Fruit fly (Drosophila melanogaster) whole organism, embryonic: ENCODE results near the gene CG14341.

Experiments used
- Antp ChIP-seq: fragments of 200-800 bp; sonication (Bioruptor generic); optimal IDR thresholded peaks from 3 replicates; lab custom pipeline; 2016; ENCODE audit warnings: missing biosample characterization, missing genetic modification characterization
- Bgb ChIP-seq: fragments of 200-800 bp; sonication (Bioruptor generic); IDR thresholded peaks from 2 replicates; pipeline ENCODE4 v1.3.6; 2022; ENCODE audit warnings: missing biosample characterization, missing genetic modification characterization; ENCODE audit not compliant: partially characterized antibody
- CG10147 ChIP-seq: fragments of 200-800 bp; sonication (Bioruptor generic); optimal IDR thresholded peaks from 2 replicates; lab custom pipeline; 2019; ENCODE audit warnings: missing biosample characterization, mild to moderate bottlenecking, missing genetic modification characterization, moderate library complexity
- CG10267 ChIP-seq: fragments of 200-800 bp; sonication (Bioruptor generic); optimal IDR thresholded peaks from 2 replicates; lab custom pipeline; 2018; ENCODE audit warnings: missing biosample characterization, mild to moderate bottlenecking, missing genetic modification characterization, moderate library complexity
- CG10321 ChIP-seq: fragments of 200-800 bp; sonication (Bioruptor generic); IDR thresholded peaks from 2 replicates; pipeline ENCODE4 v1.3.6; 2022; ENCODE audit warnings: missing biosample characterization, missing genetic modification characterization
- CG10979 ChIP-seq: fragments of 200-800 bp; sonication (Bioruptor generic); optimal IDR thresholded peaks from 2 replicates; lab custom pipeline; 2018; ENCODE audit warnings: missing biosample characterization, mild to moderate bottlenecking, missing genetic modification characterization, moderate library complexity
- CG12104 ChIP-seq: fragments of 200-800 bp; sonication (Bioruptor generic); optimal IDR thresholded peaks from 3 replicates; lab custom pipeline; 2016; ENCODE audit warnings: missing biosample characterization, missing genetic modification characterization
- CG12236 ChIP-seq: fragments of 200-800 bp; sonication (Bioruptor generic); optimal IDR thresholded peaks from 2 replicates; lab custom pipeline; 2016; ENCODE audit warnings: missing biosample characterization, missing genetic modification characterization
- CG13287 ChIP-seq: fragments of 200-800 bp; sonication (Bioruptor generic); IDR thresholded peaks from 2 replicates; pipeline ENCODE4 v1.3.6; 2022; ENCODE audit warnings: missing biosample characterization, missing genetic modification characterization; ENCODE audit not compliant: partially characterized antibody
- CG13296 ChIP-seq: fragments of 200-800 bp; sonication (Bioruptor generic); optimal IDR thresholded peaks from 3 replicates; lab custom pipeline; 2018; ENCODE audit warnings: missing biosample characterization, mild to moderate bottlenecking, missing genetic modification characterization
- CG14965 ChIP-seq: fragments of 200-800 bp; sonication (Bioruptor generic); optimal IDR thresholded peaks from 2 replicates; lab custom pipeline; 2016; ENCODE audit warnings: missing biosample characterization, missing genetic modification characterization, borderline replicate concordance
- CG15269 ChIP-seq: fragments of 200-800 bp; sonication (Bioruptor generic); optimal IDR thresholded peaks from 2 replicates; lab custom pipeline; 2018; ENCODE audit warnings: missing biosample characterization, mild to moderate bottlenecking, missing genetic modification characterization, moderate library complexity
- CG1529 ChIP-seq: fragments of 200-800 bp; sonication (Bioruptor generic); optimal IDR thresholded peaks from 3 replicates; lab custom pipeline; 2018; ENCODE audit warnings: missing biosample characterization, missing genetic modification characterization
- CG15514 ChIP-seq: fragments of 200-800 bp; sonication (Bioruptor generic); optimal IDR thresholded peaks from 3 replicates; lab custom pipeline; 2017; ENCODE audit warnings: missing biosample characterization, missing genetic modification characterization, mild to moderate bottlenecking, moderate library complexity, missing genetic modification reagents
- CG15696 ChIP-seq: fragments of 200-800 bp; sonication (Bioruptor generic); optimal IDR thresholded peaks from 2 replicates; lab custom pipeline; 2019; ENCODE audit warnings: missing biosample characterization, mild to moderate bottlenecking, missing genetic modification characterization, moderate library complexity
- CG16815 ChIP-seq: fragments of 200-800 bp; sonication (Bioruptor generic); optimal IDR thresholded peaks from 3 replicates; lab custom pipeline; 2017; ENCODE audit warnings: missing biosample characterization, mild to moderate bottlenecking, missing genetic modification characterization
- CG17359 ChIP-seq: fragments of 200-800 bp; sonication (Bioruptor generic); optimal IDR thresholded peaks from 3 replicates; lab custom pipeline; 2018; ENCODE audit warnings: missing biosample characterization, mild to moderate bottlenecking, missing genetic modification characterization, moderate library complexity
- CG17568 ChIP-seq: fragments of 200-800 bp; sonication (Bioruptor generic); optimal IDR thresholded peaks from 2 replicates; lab custom pipeline; 2018; ENCODE audit warnings: missing biosample characterization, mild to moderate bottlenecking, missing genetic modification characterization, moderate library complexity
- CG1832 ChIP-seq: fragments of 200-800 bp; sonication (Bioruptor generic); optimal IDR thresholded peaks from 2 replicates; lab custom pipeline; 2017; ENCODE audit warnings: missing biosample characterization, mild to moderate bottlenecking, missing genetic modification characterization, inconsistent platforms
- CG18476 ChIP-seq: fragments of 200-800 bp; sonication (Bioruptor generic); optimal IDR thresholded peaks from 2 replicates; lab custom pipeline; 2016; ENCODE audit warnings: missing biosample characterization, mild to moderate bottlenecking, missing genetic modification characterization
- CG2129 ChIP-seq: fragments of 200-800 bp; sonication (Bioruptor generic); IDR thresholded peaks from 2 replicates; pipeline ENCODE4 v1.3.6; 2022; ENCODE audit warnings: missing biosample characterization, missing genetic modification characterization; ENCODE audit not compliant: partially characterized antibody
- CG31441 ChIP-seq: fragments of 200-800 bp; sonication (Bioruptor generic); IDR thresholded peaks from 2 replicates; pipeline ENCODE4 v1.3.6; 2022; ENCODE audit warnings: missing biosample characterization, missing genetic modification characterization
- CG32532 ChIP-seq: fragments of 200-800 bp; sonication (Bioruptor generic); IDR thresholded peaks from 2 replicates; pipeline ENCODE4 v1.3.6; 2022; ENCODE audit warnings: missing biosample characterization, missing genetic modification characterization
- CG33213 ChIP-seq: fragments of 200-800 bp; sonication (Bioruptor generic); optimal IDR thresholded peaks from 3 replicates; lab custom pipeline; 2016; ENCODE audit warnings: missing biosample characterization, missing genetic modification characterization
- CG43689 ChIP-seq: fragments of 200-800 bp; sonication (Bioruptor generic); IDR thresholded peaks from 2 replicates; pipeline ENCODE4 v1.3.6; 2022; ENCODE audit warnings: missing biosample characterization, missing genetic modification characterization
- CG7372 ChIP-seq: fragments of 200-800 bp; sonication (Bioruptor generic); IDR thresholded peaks from 2 replicates; pipeline ENCODE4 v1.3.6; 2022; ENCODE audit warnings: missing biosample characterization, missing genetic modification characterization
- CG8388 ChIP-seq: fragments of 200-800 bp; sonication (Bioruptor generic); optimal IDR thresholded peaks from 2 replicates; lab custom pipeline; 2019; ENCODE audit warnings: missing biosample characterization, mild to moderate bottlenecking, missing genetic modification characterization, moderate library complexity
- CG9609 ChIP-seq: fragments of 200-800 bp; sonication (Bioruptor generic); optimal IDR thresholded peaks from 3 replicates; lab custom pipeline; 2016; ENCODE audit warnings: missing biosample characterization, missing genetic modification characterization
- CG9797 ChIP-seq: fragments of 200-800 bp; sonication (Bioruptor generic); optimal IDR thresholded peaks from 3 replicates; lab custom pipeline; 2018; ENCODE audit warnings: missing biosample characterization, mild to moderate bottlenecking, missing genetic modification characterization
- CG9817 ChIP-seq: fragments of 200-800 bp; sonication (Bioruptor generic); optimal IDR thresholded peaks from 2 replicates; lab custom pipeline; 2018; ENCODE audit warnings: missing biosample characterization, mild to moderate bottlenecking, missing genetic modification characterization, moderate library complexity
- Camta ChIP-seq: fragments of 200-800 bp; sonication (Bioruptor generic); optimal IDR thresholded peaks from 2 replicates; lab custom pipeline; 2016; ENCODE audit warnings: missing biosample characterization, missing genetic modification characterization
- Dfd ChIP-seq, 2 experiments: fragments of >200 bp; optimal IDR thresholded peaks; 2 replicates each; lab custom pipeline; 2017; ENCODE audit warnings: missing biosample characterization in 2 of 2, missing genetic modification characterization in 2 of 2
- MTF-1 ChIP-seq: fragments of 200-800 bp; sonication (Bioruptor generic); optimal IDR thresholded peaks from 2 replicates; lab custom pipeline; 2018; ENCODE audit warnings: missing biosample characterization, mild to moderate bottlenecking, missing genetic modification characterization, borderline replicate concordance
- Meics ChIP-seq: fragments of 200-800 bp; sonication (Bioruptor generic); optimal IDR thresholded peaks from 2 replicates; lab custom pipeline; 2017; ENCODE audit warnings: missing biosample characterization, mild to moderate bottlenecking, missing genetic modification characterization
- PHDP ChIP-seq: fragments of 200-800 bp; sonication (Bioruptor generic); optimal IDR thresholded peaks from 3 replicates; lab custom pipeline; 2018; ENCODE audit warnings: missing biosample characterization, mild to moderate bottlenecking, missing genetic modification characterization, moderate library complexity
- Sry-δ ChIP-seq: fragments of 200-800 bp; sonication (Bioruptor generic); optimal IDR thresholded peaks from 2 replicates; lab custom pipeline; 2016; ENCODE audit warnings: missing biosample characterization, missing genetic modification characterization
- ac ChIP-seq: fragments of 200-800 bp; sonication (Bioruptor generic); optimal IDR thresholded peaks from 3 replicates; lab custom pipeline; 2017; ENCODE audit warnings: missing biosample characterization, mild to moderate bottlenecking, missing genetic modification characterization
- br ChIP-seq: fragments of >200 bp; optimal IDR thresholded peaks from 2 replicates; lab custom pipeline; 2017
- btn ChIP-seq: fragments of 200-800 bp; sonication (Bioruptor generic); optimal IDR thresholded peaks from 2 replicates; lab custom pipeline; 2016; ENCODE audit warnings: missing biosample characterization, missing genetic modification characterization
- cad ChIP-seq: fragments of >200 bp; optimal IDR thresholded peaks from 2 replicates; lab custom pipeline; 2017; ENCODE audit warnings: missing biosample characterization, missing genetic modification characterization
- ci ChIP-seq: fragments of 200-800 bp; sonication (Bioruptor generic); IDR thresholded peaks from 3 replicates; pipeline ENCODE4 v1.3.6; 2022; ENCODE audit warnings: missing biosample characterization, missing genetic modification characterization
- croc ChIP-seq: fragments of 200-800 bp; sonication (Bioruptor generic); conservative IDR thresholded peaks from 3 replicates; pipeline ENCODE4 v1.3.6; 2022; ENCODE audit warnings: missing biosample characterization, missing genetic modification characterization
- ewg ChIP-seq: fragments of 200-800 bp; sonication (Bioruptor generic); optimal IDR thresholded peaks from 3 replicates; lab custom pipeline; 2017; ENCODE audit warnings: mild to moderate bottlenecking, missing biosample characterization, missing genetic modification reagents, missing genetic modification characterization
- fd3F ChIP-seq: fragments of 200-800 bp; sonication (Bioruptor generic); optimal IDR thresholded peaks from 2 replicates; lab custom pipeline; 2018; ENCODE audit warnings: missing biosample characterization, mild to moderate bottlenecking, missing genetic modification characterization, moderate library complexity
- nerfin-1 ChIP-seq: fragments of 200-800 bp; sonication (Bioruptor generic); optimal IDR thresholded peaks from 3 replicates; lab custom pipeline; 2019; ENCODE audit warnings: missing biosample characterization, mild to moderate bottlenecking, missing genetic modification characterization, moderate library complexity
- onecut ChIP-seq: fragments of 200-800 bp; sonication (Bioruptor generic); IDR thresholded peaks from 2 replicates; pipeline ENCODE4 v1.3.6; 2022; ENCODE audit warnings: missing biosample characterization, missing genetic modification characterization
- pb ChIP-seq: fragments of 200-800 bp; sonication (Bioruptor generic); optimal IDR thresholded peaks from 3 replicates; lab custom pipeline; 2016; ENCODE audit warnings: missing biosample characterization, missing genetic modification characterization
- run ChIP-seq: fragments of 200-800 bp; sonication (Bioruptor generic); optimal IDR thresholded peaks from 3 replicates; lab custom pipeline; 2018; ENCODE audit warnings: missing biosample characterization, mild to moderate bottlenecking, missing genetic modification characterization

CG14341 gene

dm6 chr2L:1157679-1158518 is 8.4 kb upstream of the CG14341 start, which contains the start of gene capt (continued):
- TF ChIP-seq CG10147 (GFP tag; lab: Kevin White, UChicago) = no peak
- TF ChIP-seq br (lab: Kevin White, UChicago) = no peak
- TF ChIP-seq cad (GFP tag; lab: Kevin White, UChicago) = no peak
- TF ChIP-seq CG33213 (GFP tag; lab: Kevin White, UChicago) = no peak
- TF ChIP-seq CG17568 (GFP tag; lab: Kevin White, UChicago) = no peak
- no peak for TF ChIP-seq Sry-δ
- peak; percentile 10 for TF ChIP-seq CG8388 (GFP tag; lab: Kevin White, UChicago)
- no peak for TF ChIP-seq Antp
- no peak for TF ChIP-seq CG12236 (GFP tag; lab: Kevin White, UChicago)
- no peak for TF ChIP-seq CG16815 (GFP tag; lab: Kevin White, UChicago)
- no peak for TF ChIP-seq btn (GFP tag; lab: Kevin White, UChicago)
- no peak for TF ChIP-seq CG15269
- TF ChIP-seq CG2129 (GFP tag; lab: Robert Waterston, UW) = no peak
- peak; percentile 19; the same call in 1 of the 2 replicates for TF ChIP-seq CG13287 (GFP tag; lab: Robert Waterston, UW)
- TF ChIP-seq CG10321 (GFP tag; lab: Robert Waterston, UW) = 0 out of 2 replicates have a peak, but pooled peaks have one; percentile 9
- peak; percentile 57; the same call in 1 of the 3 replicates for TF ChIP-seq ci (GFP tag; lab: Robert Waterston, UW)
- no peak for TF ChIP-seq MTF-1 (GFP tag; lab: Kevin White, UChicago)
- TF ChIP-seq CG9817 (tag; lab: Kevin White, UChicago) = peak; percentile 45
- peak; percentile 26 for TF ChIP-seq Meics (GFP tag; lab: Kevin White, UChicago)
- TF ChIP-seq Dfd (GFP tag; optimal IDR thresholded peaks at IDR 0.05; lab: Kevin White, UChicago) = no peak
- peak; percentile 35 for TF ChIP-seq PHDP (tag; lab: Kevin White, UChicago)
- TF ChIP-seq CG15514 (GFP tag; lab: Kevin White, UChicago) = peak; percentile 50
- no peak for TF ChIP-seq nerfin-1 (tag; lab: Kevin White, UChicago)
- TF ChIP-seq CG17359 (tag; lab: Kevin White, UChicago) = no peak
- TF ChIP-seq CG1529 = no peak
- peak; percentile 43; the same call in 1 of the 2 replicates for TF ChIP-seq CG31441 (GFP tag; lab: Robert Waterston, UW)
- TF ChIP-seq Camta (GFP tag; lab: Kevin White, UChicago) = no peak
- TF ChIP-seq CG15696 = peak; percentile 24
- no peak for TF ChIP-seq run (tag; lab: Kevin White, UChicago)
- no peak for TF ChIP-seq CG14965 (GFP tag; lab: Kevin White, UChicago)
- TF ChIP-seq CG1832 = no peak
- TF ChIP-seq CG9609 (GFP tag; lab: Kevin White, UChicago) = peak; percentile 19
- peak; percentile 42; the same call in 1 of the 2 replicates for TF ChIP-seq Bgb (GFP tag; lab: Robert Waterston, UW)
- no peak for TF ChIP-seq fd3F
- no peak for TF ChIP-seq croc (GFP tag; lab: Robert Waterston, UW)
- TF ChIP-seq CG13296 = no peak
- peak; percentile 21 for TF ChIP-seq CG10267 (tag; lab: Kevin White, UChicago)
- peak; percentile 30 for TF ChIP-seq ac (GFP tag; lab: Kevin White, UChicago)
- TF ChIP-seq CG43689 (GFP tag; lab: Robert Waterston, UW) = no peak
- TF ChIP-seq CG18476 (GFP tag; lab: Kevin White, UChicago) = no peak
- no peak for TF ChIP-seq onecut (GFP tag; lab: Robert Waterston, UW)
- peak; percentile 39; the same call in 1 of the 2 replicates for TF ChIP-seq CG7372
- peak; percentile 65 for TF ChIP-seq CG12104 (GFP tag; lab: Kevin White, UChicago)
- no peak for TF ChIP-seq pb (GFP tag; lab: Kevin White, UChicago)
- peak; percentile 41; the same call in 1 of the 2 replicates for TF ChIP-seq CG32532
- TF ChIP-seq CG9797 (GFP tag; lab: Kevin White, UChicago) = peak; percentile 53
- TF ChIP-seq ewg (GFP tag; lab: Kevin White, UChicago) = peak; percentile 5
- no peak for TF ChIP-seq CG10979
